Worm (Caenorhabditis elegans) whole organism, late embryonic: ENCODE results near the gene R160.2.

Experiments used
- K02D7.2 ChIP-seq: sonication (generic microtip); optimal IDR thresholded peaks from 2 replicates; lab custom pipeline; 2017; ENCODE audit warnings: mild to moderate bottlenecking, missing genetic modification characterization, missing compliant biosample characterization
- Y22D7AL.16 ChIP-seq: sonication (generic microtip); optimal IDR thresholded peaks from 2 replicates; lab custom pipeline; 2016; ENCODE audit warnings: missing genetic modification characterization, missing compliant biosample characterization
- ahr-1 ChIP-seq: sonication (generic microtip); optimal IDR thresholded peaks from 2 replicates; lab custom pipeline; 2016; ENCODE audit warnings: missing genetic modification characterization, missing compliant biosample characterization
- ama-1 ChIP-seq: fragments of 150-350 bp; optimal IDR thresholded peaks from 2 replicates; lab custom pipeline; 2014
- ceh-14 ChIP-seq: sonication (generic microtip); optimal IDR thresholded peaks from 2 replicates; lab custom pipeline; 2016; ENCODE audit warnings: missing genotype, missing genetic modification characterization, missing compliant biosample characterization
- ceh-18 ChIP-seq: sonication (generic microtip); optimal IDR thresholded peaks from 2 replicates; lab custom pipeline; 2016; ENCODE audit warnings: missing genetic modification characterization, missing compliant biosample characterization
- ceh-2 ChIP-seq: sonication (generic microtip); optimal IDR thresholded peaks from 2 replicates; lab custom pipeline; 2016; ENCODE audit warnings: missing genotype, missing genetic modification characterization, missing compliant biosample characterization
- ceh-22 ChIP-seq: sonication (generic microtip); optimal IDR thresholded peaks from 2 replicates; lab custom pipeline; 2017; ENCODE audit warnings: missing biosample characterization, missing genetic modification characterization
- ceh-9 ChIP-seq: sonication (generic microtip); optimal IDR thresholded peaks from 2 replicates; lab custom pipeline; 2016; ENCODE audit warnings: mild to moderate bottlenecking, missing genetic modification characterization, inconsistent platforms, missing compliant biosample characterization
- dmd-4 ChIP-seq: sonication (generic microtip); optimal IDR thresholded peaks from 2 replicates; lab custom pipeline; 2016; ENCODE audit warnings: borderline replicate concordance, missing genetic modification characterization, missing compliant biosample characterization
- elt-2 ChIP-seq: sonication (generic microtip); optimal IDR thresholded peaks from 2 replicates; lab custom pipeline; 2016; ENCODE audit warnings: missing genetic modification reagents, missing genetic modification characterization, missing compliant biosample characterization
- fax-1 ChIP-seq: sonication (generic microtip); optimal IDR thresholded peaks from 2 replicates; lab custom pipeline; 2016; ENCODE audit warnings: missing genotype, missing genetic modification characterization, missing compliant biosample characterization
- hlh-13 ChIP-seq: fragments of 200-800 bp; sonication (Bioruptor generic); optimal IDR thresholded peaks from 2 replicates; lab custom pipeline; 2018; ENCODE audit warnings: mild to moderate bottlenecking, missing genetic modification characterization, missing compliant biosample characterization
- hlh-15 ChIP-seq: sonication (generic microtip); optimal IDR thresholded peaks from 2 replicates; lab custom pipeline; 2016; ENCODE audit warnings: missing genetic modification characterization, missing compliant biosample characterization
- hlh-30 ChIP-seq: sonication (generic microtip); optimal IDR thresholded peaks from 2 replicates; lab custom pipeline; 2017; ENCODE audit warnings: antibody characterized with exemption, missing genetic modification characterization, missing compliant biosample characterization; ENCODE audit not compliant: insufficient read depth
- pag-3 ChIP-seq: sonication (generic microtip); optimal IDR thresholded peaks from 2 replicates; lab custom pipeline; 2016; ENCODE audit warnings: missing compliant biosample characterization, missing genetic modification characterization, borderline replicate concordance
- pat-9 ChIP-seq: fragments of 200-800 bp; sonication (Bioruptor generic); optimal IDR thresholded peaks from 2 replicates; lab custom pipeline; 2018; ENCODE audit warnings: mild to moderate bottlenecking, missing genetic modification characterization, moderate library complexity, missing compliant biosample characterization
- pqm-1 ChIP-seq: sonication (generic microtip); optimal IDR thresholded peaks from 2 replicates; lab custom pipeline; 2016; ENCODE audit warnings: missing genetic modification characterization, missing compliant biosample characterization
- sdc-2 ChIP-seq: sonication (generic microtip); optimal IDR thresholded peaks from 2 replicates; lab custom pipeline; 2016; ENCODE audit warnings: missing genotype, missing genetic modification characterization, missing compliant biosample characterization
- sox-2 ChIP-seq: fragments of 200-800 bp; sonication (Bioruptor generic); IDR thresholded peaks from 2 replicates; pipeline ENCODE4 v1.3.6; 2022; ENCODE audit warnings: missing genetic modification reagents, missing genetic modification characterization, missing compliant biosample characterization
- sox-4 ChIP-seq: sonication (generic microtip); optimal IDR thresholded peaks from 2 replicates; lab custom pipeline; 2017; ENCODE audit warnings: mild to moderate bottlenecking, missing genetic modification characterization, inconsistent platforms, missing compliant biosample characterization
- tbx-2 ChIP-seq: sonication (generic microtip); optimal IDR thresholded peaks from 2 replicates; lab custom pipeline; 2016; ENCODE audit warnings: missing genetic modification characterization, missing compliant biosample characterization
- tbx-7 ChIP-seq: sonication (generic microtip); optimal IDR thresholded peaks from 2 replicates; lab custom pipeline; 2016; ENCODE audit warnings: missing genotype, missing genetic modification characterization, missing compliant biosample characterization
- unc-3 ChIP-seq, 2 experiments: fragments of 200-800 bp in 1 of 2; sonication (Bioruptor generic) in 1 of 2; sonication (generic microtip) in 1 of 2; conservative IDR thresholded peaks in 1 of 2; optimal IDR thresholded peaks in 1 of 2; 2 replicates each; pipeline versions ENCODE4 v1.3.6 to Lab custom; 2016 to 2022; ENCODE audit warnings: missing compliant biosample characterization in 2 of 2, missing genetic modification characterization in 2 of 2, missing genetic modification reagents in 1 of 2
- unc-42 ChIP-seq: sonication (generic microtip); optimal IDR thresholded peaks from 2 replicates; lab custom pipeline; 2016; ENCODE audit warnings: missing genotype, missing genetic modification characterization, missing compliant biosample characterization
- zip-5 ChIP-seq: sonication (generic microtip); optimal IDR thresholded peaks from 2 replicates; lab custom pipeline; 2016; ENCODE audit warnings: missing genetic modification characterization, missing compliant biosample characterization

Gene R160.2

ce11 chrX:4376801-4377200 is at the start of gene R160.2:
Gene R160.2 (minus strand): TSS chrX:4376901.
- no peak for TF ChIP-seq fax-1

- TF ChIP-seq ceh-2 (no peak), unc-42 (tag; lab: Kevin White, UChicago) (peak; percentile 65)
These were observed 49.8 kb upstream of the R160.2 start for ce11 chrX:4426496-4426895.

- no peak for TF ChIP-seq hlh-13 (GFP tag; lab: Kevin White, UChicago)
- TF ChIP-seq unc-42 (tag; lab: Kevin White, UChicago) = peak; percentile 86
These were observed 47.6 kb upstream of the R160.2 start for ce11 chrX:4424254-4424653.

ce11 chrX:4418751-4419150 is 42.0 kb upstream of the R160.2 start, which contains the start of gene dop-1:
Gene dop-1 (minus strand): TSS chrX:4418851.
- no peak for TF ChIP-seq pag-3
- no peak for TF ChIP-seq sdc-2 (tag; lab: Kevin White, UChicago)
- TF ChIP-seq ahr-1 (tag; lab: Kevin White, UChicago) = no peak

DNA sequence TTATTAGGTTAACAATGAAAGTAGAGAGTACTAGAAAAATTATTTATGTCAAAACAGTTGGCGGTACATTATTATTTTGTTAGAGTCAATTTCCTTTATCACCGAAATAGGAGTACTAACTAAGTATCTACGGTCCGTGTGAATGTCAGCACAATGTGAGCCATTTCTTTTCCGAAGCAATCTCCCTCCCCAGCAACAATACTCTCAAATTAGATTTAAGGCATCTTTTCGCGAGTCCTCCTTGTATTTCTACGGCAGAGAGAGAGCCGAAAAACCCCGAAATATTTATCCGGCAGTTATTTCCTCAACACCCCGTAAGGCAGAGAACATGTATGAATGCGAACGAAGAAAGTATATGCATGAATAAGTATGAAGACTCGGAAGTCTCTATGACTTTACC is 38.6 kb upstream of the R160.2 start:
- peak; percentile 65 for TF ChIP-seq unc-42 (tag; lab: Kevin White, UChicago)
- TF ChIP-seq dmd-4 (tag; lab: Kevin White, UChicago) = no peak
- TF ChIP-seq hlh-15 (tag; lab: Kevin White, UChicago) = no peak
- TF ChIP-seq ama-1 (lab: Kevin White, UChicago) = no peak
- TF ChIP-seq pqm-1 (tag; lab: Kevin White, UChicago) = no peak

DNA sequence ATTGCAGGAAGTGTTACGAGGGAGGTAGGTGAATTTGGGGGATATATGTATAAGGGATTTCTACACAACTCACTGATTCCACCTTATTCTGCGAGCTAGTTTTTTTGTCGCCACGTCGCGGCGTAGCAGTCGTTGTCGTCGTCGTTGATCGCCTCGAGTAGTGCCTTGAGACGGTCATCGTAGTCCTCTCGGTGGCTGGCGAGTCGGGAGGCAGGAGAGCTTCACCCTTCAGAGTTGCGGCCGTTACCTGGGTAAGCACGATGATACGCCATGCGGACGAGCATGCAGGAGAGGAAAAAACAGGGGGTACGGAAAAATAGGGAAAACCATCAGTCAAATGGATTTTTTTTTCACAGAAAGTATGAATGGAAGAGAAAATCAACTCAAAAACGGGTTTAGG is 36.5 kb upstream of the R160.2 start:
- TF ChIP-seq hlh-13 (GFP tag; lab: Kevin White, UChicago) (no peak), tbx-7 (no peak)
- TF ChIP-seq, all 69 proteins: peak for 0

- TF ChIP-seq ceh-14 (tag; lab: Kevin White, UChicago) (no peak), elt-2 (tag; lab: Kevin White, UChicago) (no peak), sox-4 (tag; lab: Kevin White, UChicago) (no peak), hlh-30 (no peak), pat-9 (tag; lab: Kevin White, UChicago) (no peak), ahr-1 (tag; lab: Kevin White, UChicago) (no peak), K02D7.2 (tag; lab: Kevin White, UChicago) (no peak), zip-5 (tag; lab: Kevin White, UChicago) (no peak), unc-3 (GFP tag; conservative IDR thresholded peaks at IDR 0.05; lab: Robert Waterston, UW) (no peak), unc-3 (tag; optimal IDR thresholded peaks at IDR 0.05; lab: Kevin White, UChicago) (no peak), ceh-9 (no peak), ceh-18 (tag; lab: Kevin White, UChicago) (no peak), fax-1 (no peak), Y22D7AL.16 (tag; lab: Kevin White, UChicago) (no peak)
These were observed 33.7 kb upstream of the R160.2 start for ce11 chrX:4410280-4410911.

- TF ChIP-seq tbx-2 (tag; lab: Kevin White, UChicago) (no peak), ceh-22 (tag; lab: Kevin White, UChicago) (no peak), sox-2 (no peak)
These were observed 33.0 kb upstream of the R160.2 start for ce11 chrX:4409591-4410279.
